Worm (Caenorhabditis elegans): ENCODE measurements around the gene Y57G11B.8.

Gene Y57G11B.8

ce11 chrIV:14578650-14579193 is at the start of gene Y57G11B.8:
Gene Y57G11B.8 (minus strand): TSS chrIV:14578700.
- no peak for TF ChIP-seq nhr-111 (GFP tag; optimal IDR thresholded peaks at IDR 0.05)
- TF ChIP-seq fkh-10 (GFP tag; optimal IDR thresholded peaks at IDR 0.05) = no peak
- peak in 1 of 2 experiments; percentile 93 for TF ChIP-seq unc-62 (GFP tag; optimal IDR thresholded peaks at IDR 0.05 in 1 of 2)
- no peak for TF ChIP-seq unc-62 (tag; optimal IDR thresholded peaks at IDR 0.05)

DNA sequence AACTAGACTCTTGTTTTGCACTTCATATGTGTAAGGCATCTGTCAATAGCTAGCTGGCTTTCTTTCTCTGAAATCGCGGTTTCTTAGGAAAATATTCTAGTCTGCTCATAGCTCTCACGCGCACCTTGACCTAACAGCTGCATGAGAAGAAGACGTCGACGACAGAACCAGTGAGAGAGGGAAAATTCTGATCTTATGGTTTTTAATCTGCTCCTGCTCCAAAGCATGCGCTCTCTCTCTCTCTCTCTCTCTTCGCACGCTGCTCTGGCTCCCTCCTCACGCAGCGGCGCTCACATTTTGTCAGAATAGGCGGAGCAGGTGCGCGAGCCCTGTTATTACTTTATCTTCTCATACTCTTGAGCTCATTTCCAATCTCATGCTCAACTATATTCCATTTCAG is 43.6 kb upstream of the Y57G11B.8 start:
- TF ChIP-seq rbr-2 (tag; optimal IDR thresholded peaks at IDR 0.05) (peak; percentile 22), hlh-30 (tag; optimal IDR thresholded peaks at IDR 0.05; ENCODE audit: insufficient read depth) (peak; percentile 74), egl-43 (GFP tag; IDR thresholded peaks at IDR 0.05) (0 out of 2 replicates have a peak, but pooled peaks have one; percentile 35), lin-1 (GFP tag; IDR thresholded peaks at IDR 0.05) (no peak), set-16 (GFP tag; IDR thresholded peaks at IDR 0.05) (peak; percentile 66), unc-62 (GFP tag; optimal IDR thresholded peaks at IDR 0.05 in 1 of 2) (peak in 1 of 2 experiments; percentile 27), unc-62 (tag; optimal IDR thresholded peaks at IDR 0.05) (no peak), nhr-11 (tag; optimal IDR thresholded peaks at IDR 0.05) (peak; percentile 82), mdl-1 (tag; optimal IDR thresholded peaks at IDR 0.05) (peak in 1 of 2 experiments; percentile 36), spr-1 (tag; optimal IDR thresholded peaks at IDR 0.05) (peak; percentile 14), mxl-2 (GFP tag; conservative IDR thresholded peaks at IDR 0.05) (no peak), mep-1 (tag; optimal IDR thresholded peaks at IDR 0.05) (peak; percentile 17)

ce11 chrIV:14621117-14621516 is 42.6 kb upstream of the Y57G11B.8 start:
- TF ChIP-seq unc-62 (GFP tag; optimal IDR thresholded peaks at IDR 0.05 in 1 of 2) (peak in 1 of 2 experiments; percentile 71), unc-62 (tag; optimal IDR thresholded peaks at IDR 0.05) (no peak), ama-1 (optimal IDR thresholded peaks at IDR 0.05) (no peak), ZK546.5 (tag; optimal IDR thresholded peaks at IDR 0.05) (no peak), mes-2 (tag; optimal IDR thresholded peaks at IDR 0.05; ENCODE audit: poor library complexity, severe bottlenecking) (no peak), set-16 (GFP tag; IDR thresholded peaks at IDR 0.05) (peak; percentile 18; the same call in 1 of the 2 replicates), D1046.2 (GFP tag; IDR thresholded peaks at IDR 0.05) (0 out of 2 replicates have a peak, but pooled peaks have one; percentile 6)

ce11 chrIV:14620543-14620942 is 42.0 kb upstream of the Y57G11B.8 start:
- no peak for TF ChIP-seq F49E8.2 (tag; optimal IDR thresholded peaks at IDR 0.05; ENCODE audit: borderline replicate concordance)
- TF ChIP-seq F10B5.3 (tag; optimal IDR thresholded peaks at IDR 0.05) = no peak
- peak; percentile 35 for TF ChIP-seq mes-2 (tag; optimal IDR thresholded peaks at IDR 0.05; ENCODE audit: poor library complexity, severe bottlenecking)
- TF ChIP-seq lim-7 (GFP tag; IDR thresholded peaks at IDR 0.05) = no peak
- TF ChIP-seq fkh-10 (GFP tag; optimal IDR thresholded peaks at IDR 0.05) = no peak
- TF ChIP-seq ama-1 (optimal IDR thresholded peaks at IDR 0.05) = peak; percentile 22
- TF ChIP-seq tra-1 (GFP tag; IDR thresholded peaks at IDR 0.05) = no peak
- TF ChIP-seq F26F4.8 (GFP tag; conservative IDR thresholded peaks at IDR 0.05) = no peak
- TF ChIP-seq dmd-8 (GFP tag; IDR thresholded peaks at IDR 0.05) = no peak
- TF ChIP-seq ztf-7 (tag; optimal IDR thresholded peaks at IDR 0.05) = peak; percentile 19
- no peak for TF ChIP-seq mxl-2 (GFP tag; conservative IDR thresholded peaks at IDR 0.05)
- TF ChIP-seq unc-62 (GFP tag; optimal IDR thresholded peaks at IDR 0.05 in 1 of 2) = peak in 1 of 2 experiments; percentile 93
- no peak for TF ChIP-seq unc-62 (tag; optimal IDR thresholded peaks at IDR 0.05)
- TF ChIP-seq attf-4 (tag; optimal IDR thresholded peaks at IDR 0.05) = no peak
- TF ChIP-seq saeg-2 (GFP tag; IDR thresholded peaks at IDR 0.05) = no peak
- no peak for TF ChIP-seq lin-13 (GFP tag; optimal IDR thresholded peaks at IDR 0.05)
- no peak for TF ChIP-seq lir-3 (tag; optimal IDR thresholded peaks at IDR 0.05)
- TF ChIP-seq hlh-30 (tag; optimal IDR thresholded peaks at IDR 0.05; ENCODE audit: insufficient read depth) = peak; percentile 70
- no peak for TF ChIP-seq snpc-1.2 (GFP tag; IDR thresholded peaks at IDR 0.05)
- TF ChIP-seq ceh-28 (tag; optimal IDR thresholded peaks at IDR 0.05) = no peak
- no peak for TF ChIP-seq skn-1 (tag; optimal IDR thresholded peaks at IDR 0.05)
- TF ChIP-seq vab-7 (GFP tag; IDR thresholded peaks at IDR 0.05) = 0 out of 2 replicates have a peak, but pooled peaks have one; percentile 14
- no peak for TF ChIP-seq F44E2.7 (GFP tag; IDR thresholded peaks at IDR 0.05)
- no peak for TF ChIP-seq zip-2 (tag; optimal IDR thresholded peaks at IDR 0.05)
- 0 out of 2 replicates have a peak, but pooled peaks have one; percentile 22 for TF ChIP-seq ctbp-1 (GFP tag; IDR thresholded peaks at IDR 0.05)
- no peak for TF ChIP-seq nhr-111 (GFP tag; optimal IDR thresholded peaks at IDR 0.05)
- no peak for TF ChIP-seq aly-2 (tag; optimal IDR thresholded peaks at IDR 0.05)
- TF ChIP-seq madf-5 (GFP tag; IDR thresholded peaks at IDR 0.05) = no peak
- TF ChIP-seq T26A8.4 (GFP tag; IDR thresholded peaks at IDR 0.05) = no peak
- TF ChIP-seq dve-1 (tag; optimal IDR thresholded peaks at IDR 0.05; ENCODE audit: insufficient read depth) = peak; percentile 60
- TF ChIP-seq dmd-6 (GFP tag; IDR thresholded peaks at IDR 0.05) = peak; percentile 49
- no peak for TF ChIP-seq jun-1 (tag; optimal IDR thresholded peaks at IDR 0.05)
- no peak for TF ChIP-seq ceh-32 (tag; optimal IDR thresholded peaks at IDR 0.05; ENCODE audit: poor library complexity)

Data from whole organism, L4 larva.